Fruit fly (Drosophila melanogaster): ENCODE data around the gene CG18234.

CG18234 gene

dm6 chr3L:18607162-18607561 is 3.9 kb downstream of the CG18234 start, which contains the start of gene CG18231:
Gene CG18231 (plus strand): TSS chr3L:18607462.
- TF ChIP-seq Met (GFP tag; optimal IDR thresholded peaks at IDR 0.05), result no peak
- no peak for TF ChIP-seq CG6808 (GFP tag; optimal IDR thresholded peaks at IDR 0.05)
- no peak for TF ChIP-seq svp (GFP tag)
- TF ChIP-seq lz (GFP tag; optimal IDR thresholded peaks at IDR 0.05), result no peak

dm6 chr3L:18609320-18609719 is 6.1 kb downstream of the CG18234 start, which contains the start of gene CG32201:
Gene CG32201 (plus strand): TSS chr3L:18609620.
- TF ChIP-seq Hr38 (GFP tag; optimal IDR thresholded peaks at IDR 0.05) (no peak), CG1621 (tag; optimal IDR thresholded peaks at IDR 0.05) (no peak), Sox15 (GFP tag; optimal IDR thresholded peaks at IDR 0.05) (no peak), CG11902 (GFP tag; optimal IDR thresholded peaks at IDR 0.05) (no peak), CG6276 (GFP tag; optimal IDR thresholded peaks at IDR 0.05) (no peak), CG15336 (GFP tag; IDR thresholded peaks at IDR 0.05) (no peak)

dm6 chr3L:18611600-18611999 is 8.4 kb downstream of the CG18234 start, which contains the start of gene CG32199:
Gene CG32199 (plus strand): TSS chr3L:18611900.
- TF ChIP-seq acj6 (GFP tag; optimal IDR thresholded peaks at IDR 0.05) (no peak), CG6792 (GFP tag; optimal IDR thresholded peaks at IDR 0.05) (no peak), pdm3 (GFP tag; optimal IDR thresholded peaks at IDR 0.05) (no peak), Lpt (GFP tag; optimal IDR thresholded peaks at IDR 0.05) (no peak), CG8632 (GFP tag; optimal IDR thresholded peaks at IDR 0.05) (no peak), ss (GFP tag; optimal IDR thresholded peaks at IDR 0.05) (no peak), Ets21C (GFP tag; optimal IDR thresholded peaks at IDR 0.05) (no peak), achi (GFP tag; optimal IDR thresholded peaks at IDR 0.05) (no peak), Hr38 (GFP tag; optimal IDR thresholded peaks at IDR 0.05) (no peak), CG32006 (GFP tag; optimal IDR thresholded peaks at IDR 0.05) (no peak), Smox (GFP tag; optimal IDR thresholded peaks at IDR 0.05) (no peak), Hr4 (GFP tag; optimal IDR thresholded peaks at IDR 0.05) (no peak), fd59A (GFP tag; optimal IDR thresholded peaks at IDR 0.05) (no peak), cyc (GFP tag; optimal IDR thresholded peaks at IDR 0.05) (no peak), CG11762 (GFP tag; optimal IDR thresholded peaks at IDR 0.05; ENCODE audit: insufficient read depth) (no peak), dsx (GFP tag; optimal IDR thresholded peaks at IDR 0.05; ENCODE audit: poor library complexity, severe bottlenecking) (no peak), CG6276 (GFP tag; optimal IDR thresholded peaks at IDR 0.05) (no peak), Eip78C (GFP tag) (no peak), CG9139 (GFP tag; optimal IDR thresholded peaks at IDR 0.05) (no peak)

dm6 chr3L:18617893-18618577 is 14.8 kb downstream of the CG18234 start, which contains the start of the genes CG13380 and CG4174:
Gene CG13380 (minus strand): TSS chr3L:18617943.
Gene CG4174 (minus strand): TSS chr3L:18617943.
- TF ChIP-seq svp (GFP tag) (peak; percentile 67), dac (GFP tag; optimal IDR thresholded peaks at IDR 0.05) (no peak)

- peak; percentile 48 for TF ChIP-seq pdm3 (GFP tag; optimal IDR thresholded peaks at IDR 0.05)
- TF ChIP-seq CG32006 (GFP tag; optimal IDR thresholded peaks at IDR 0.05), result no peak
- TF ChIP-seq CG6792 (GFP tag; optimal IDR thresholded peaks at IDR 0.05), result peak; percentile 54
- no peak for TF ChIP-seq CG9139 (GFP tag; optimal IDR thresholded peaks at IDR 0.05)
- peak; percentile 26 for TF ChIP-seq Ets21C (GFP tag; optimal IDR thresholded peaks at IDR 0.05)
- no peak for TF ChIP-seq Sox15 (GFP tag; optimal IDR thresholded peaks at IDR 0.05)
- no peak for TF ChIP-seq CG6276 (GFP tag; optimal IDR thresholded peaks at IDR 0.05)
- TF ChIP-seq Ets96B (tag; optimal IDR thresholded peaks at IDR 0.05), result no peak
- peak; percentile 38 for TF ChIP-seq cyc (GFP tag; optimal IDR thresholded peaks at IDR 0.05)
- no peak for TF ChIP-seq CG16779 (tag; optimal IDR thresholded peaks at IDR 0.05)
- peak; percentile 4 for TF ChIP-seq CG11762 (GFP tag; optimal IDR thresholded peaks at IDR 0.05; ENCODE audit: insufficient read depth)
- no peak for TF ChIP-seq spab (GFP tag; optimal IDR thresholded peaks at IDR 0.05)
- peak; percentile 8 for TF ChIP-seq Hr39 (GFP tag; optimal IDR thresholded peaks at IDR 0.05)
- TF ChIP-seq Eip93F (GFP tag; optimal IDR thresholded peaks at IDR 0.05), result peak; percentile 58
- TF ChIP-seq Blimp-1 (GFP tag; optimal IDR thresholded peaks at IDR 0.05), result peak; percentile 4
- TF ChIP-seq CG3032 (tag; optimal IDR thresholded peaks at IDR 0.05), result no peak
- peak; percentile 96 for TF ChIP-seq svp (GFP tag)
- TF ChIP-seq Smox (GFP tag; optimal IDR thresholded peaks at IDR 0.05), result peak; percentile 54
- TF ChIP-seq CG31627 (GFP tag; optimal IDR thresholded peaks at IDR 0.05), result peak; percentile 19
- peak; percentile 59 for TF ChIP-seq esn (GFP tag; optimal IDR thresholded peaks at IDR 0.05)
- TF ChIP-seq dsx (GFP tag; optimal IDR thresholded peaks at IDR 0.05; ENCODE audit: poor library complexity, severe bottlenecking), result no peak
- peak; percentile 44 for TF ChIP-seq vri (GFP tag; optimal IDR thresholded peaks at IDR 0.05)
- peak; percentile 67 for TF ChIP-seq Eip78C (GFP tag)
- peak; percentile 64 for TF ChIP-seq CG15336 (GFP tag; IDR thresholded peaks at IDR 0.05)
- peak; percentile 9 for TF ChIP-seq CG11902 (GFP tag; optimal IDR thresholded peaks at IDR 0.05)
Measured at dm6 chr3L:18620988-18621734, 17.9 kb downstream of the CG18234 start.

Data from whole organism, prepupa.